Fruit fly (Drosophila melanogaster): ENCODE results near the gene COX5A.

The COX5A gene

dm6 chr3R:11849378-11850249 lies 30.5 kb downstream of the COX5A start (continued):
- peak; percentile 86 for TF ChIP-seq achi (GFP tag; optimal IDR thresholded peaks at IDR 0.05)
- TF ChIP-seq CG6808 (GFP tag; optimal IDR thresholded peaks at IDR 0.05), result peak; percentile 69
- TF ChIP-seq CG11902 (GFP tag; optimal IDR thresholded peaks at IDR 0.05), result peak; percentile 68
- peak; percentile 88 for TF ChIP-seq net (GFP tag; optimal IDR thresholded peaks at IDR 0.05)
- peak; percentile 87 for TF ChIP-seq acj6 (GFP tag; optimal IDR thresholded peaks at IDR 0.05)
- peak; percentile 87 for TF ChIP-seq Gug (GFP tag; IDR thresholded peaks at IDR 0.05)
- TF ChIP-seq vri (GFP tag; optimal IDR thresholded peaks at IDR 0.05), result peak; percentile 28
- TF ChIP-seq CG10631 (GFP tag; optimal IDR thresholded peaks at IDR 0.05), result peak; percentile 88
- TF ChIP-seq Hr39 (GFP tag; optimal IDR thresholded peaks at IDR 0.05), result peak; percentile 78
- TF ChIP-seq CG32006 (GFP tag; optimal IDR thresholded peaks at IDR 0.05), result peak; percentile 93
- TF ChIP-seq CG31627 (GFP tag; optimal IDR thresholded peaks at IDR 0.05), result peak; percentile 75
- TF ChIP-seq CG10669 (GFP tag; optimal IDR thresholded peaks at IDR 0.05), result peak; percentile 85
- peak; percentile 90 for TF ChIP-seq svp (GFP tag)

dm6 chr3R:11850917-11851897 lies 32.0 kb downstream of the COX5A start:
- TF ChIP-seq CG9139 (GFP tag; optimal IDR thresholded peaks at IDR 0.05), result peak; percentile 56
- TF ChIP-seq ss (GFP tag; optimal IDR thresholded peaks at IDR 0.05), result peak; percentile 68 to 75
- peak; percentile 71 for TF ChIP-seq Ets21C (GFP tag; optimal IDR thresholded peaks at IDR 0.05)
- peak; percentile 73 for TF ChIP-seq CG34406 (GFP tag; optimal IDR thresholded peaks at IDR 0.05)
- peak; percentile 70 for TF ChIP-seq cyc (GFP tag; optimal IDR thresholded peaks at IDR 0.05)
- TF ChIP-seq Hr38 (GFP tag; optimal IDR thresholded peaks at IDR 0.05), result peak; percentile 55
- TF ChIP-seq Eip78C (GFP tag), result peak; percentile 97
- peak; percentile 10 for TF ChIP-seq CG6854 (GFP tag; optimal IDR thresholded peaks at IDR 0.05)
- TF ChIP-seq Blimp-1 (GFP tag; optimal IDR thresholded peaks at IDR 0.05), result peak; percentile 0
- TF ChIP-seq topi (GFP tag; optimal IDR thresholded peaks at IDR 0.05), result peak; percentile 76
- TF ChIP-seq acj6 (GFP tag; optimal IDR thresholded peaks at IDR 0.05), result peak; percentile 87
- TF ChIP-seq CG11902 (GFP tag; optimal IDR thresholded peaks at IDR 0.05), result peak; percentile 58
- peak; percentile 92 for TF ChIP-seq Sox14 (GFP tag; optimal IDR thresholded peaks at IDR 0.05)
- peak; percentile 72 for TF ChIP-seq CG8632 (GFP tag; optimal IDR thresholded peaks at IDR 0.05)
- peak; percentile 93 for TF ChIP-seq OdsH (GFP tag; optimal IDR thresholded peaks at IDR 0.05)
- TF ChIP-seq fd85E (GFP tag; optimal IDR thresholded peaks at IDR 0.05), result no peak
- peak; percentile 75 for TF ChIP-seq fd59A (GFP tag; optimal IDR thresholded peaks at IDR 0.05)
- TF ChIP-seq Hr39 (GFP tag; optimal IDR thresholded peaks at IDR 0.05), result peak; percentile 80
- peak; percentile 77 for TF ChIP-seq spab (GFP tag; optimal IDR thresholded peaks at IDR 0.05)
- TF ChIP-seq esn (GFP tag; optimal IDR thresholded peaks at IDR 0.05), result peak; percentile 76
- peak; percentile 75 for TF ChIP-seq CG7368 (GFP tag; optimal IDR thresholded peaks at IDR 0.05)
- peak; percentile 78 for TF ChIP-seq CG31627 (GFP tag; optimal IDR thresholded peaks at IDR 0.05)
- TF ChIP-seq CG4318 (GFP tag; optimal IDR thresholded peaks at IDR 0.05), result peak; percentile 95
- peak; percentile 97 for TF ChIP-seq CG8119 (GFP tag; IDR thresholded peaks at IDR 0.05)
- peak; percentile 90 for TF ChIP-seq net (GFP tag; optimal IDR thresholded peaks at IDR 0.05)
- TF ChIP-seq Eip93F (GFP tag; optimal IDR thresholded peaks at IDR 0.05), result no peak
- peak; percentile 69 for TF ChIP-seq Smox (GFP tag; optimal IDR thresholded peaks at IDR 0.05)
- TF ChIP-seq lz (GFP tag; optimal IDR thresholded peaks at IDR 0.05), result peak; percentile 73
- peak; percentile 85 for TF ChIP-seq CG6163 (GFP tag; IDR thresholded peaks at IDR 0.05)
- TF ChIP-seq CG11294 (GFP tag; IDR thresholded peaks at IDR 0.05), result peak; percentile 87
- no peak for TF ChIP-seq vri (GFP tag; optimal IDR thresholded peaks at IDR 0.05)
- peak; percentile 90 for TF ChIP-seq pdm3 (GFP tag; optimal IDR thresholded peaks at IDR 0.05)
- peak; percentile 68 to 96 for TF ChIP-seq salr (GFP tag; optimal IDR thresholded peaks at IDR 0.05)
- peak; percentile 84 for TF ChIP-seq CG3032 (tag; optimal IDR thresholded peaks at IDR 0.05)
- peak; percentile 79 for TF ChIP-seq dsx (GFP tag; optimal IDR thresholded peaks at IDR 0.05; ENCODE audit: poor library complexity, severe bottlenecking)
- peak; percentile 56 for TF ChIP-seq CG8319 (GFP tag; optimal IDR thresholded peaks at IDR 0.05)
- TF ChIP-seq CG10669 (GFP tag; optimal IDR thresholded peaks at IDR 0.05), result peak; percentile 82
- peak; percentile 79 for TF ChIP-seq Met (GFP tag; optimal IDR thresholded peaks at IDR 0.05)

All from whole organism, prepupa.